Worm (Caenorhabditis elegans) whole organism, young adult: ENCODE results near the gene F18E9.7.

ENCODE experiments used
- B0261.1 ChIP-seq: sonication (generic microtip); optimal IDR thresholded peaks from 2 replicates; lab custom pipeline; 2016; ENCODE audit warnings: mild to moderate bottlenecking, missing genetic modification characterization, moderate library complexity, missing compliant biosample characterization
- F10E7.11 ChIP-seq: sonication (generic microtip); optimal IDR thresholded peaks from 2 replicates; lab custom pipeline; 2017; ENCODE audit warnings: mild to moderate bottlenecking, missing genetic modification characterization, moderate library complexity, missing compliant biosample characterization
- F52B5.7 ChIP-seq: sonication (generic microtip); optimal IDR thresholded peaks from 2 replicates; lab custom pipeline; 2016; ENCODE audit warnings: mild to moderate bottlenecking, missing genetic modification characterization, missing compliant biosample characterization
- F57C9.4 ChIP-seq: sonication (generic microtip); optimal IDR thresholded peaks from 2 replicates; lab custom pipeline; 2017; ENCODE audit warnings: mild to moderate bottlenecking, missing genetic modification characterization, missing compliant biosample characterization
- attf-5 ChIP-seq: fragments of 200-800 bp; sonication (Bioruptor generic); optimal IDR thresholded peaks from 2 replicates; lab custom pipeline; 2018; ENCODE audit warnings: mild to moderate bottlenecking, missing genetic modification characterization, missing compliant biosample characterization
- cebp-1 ChIP-seq, 2 experiments: fragments of 200-800 bp in 1 of 2; sonication (Bioruptor generic) in 1 of 2; sonication (generic microtip) in 1 of 2; IDR thresholded peaks in 1 of 2; optimal IDR thresholded peaks in 1 of 2; 2 replicates each; pipeline versions ENCODE4 v1.3.6 to Lab custom; 2017 to 2022; ENCODE audit warnings: missing compliant biosample characterization in 2 of 2, missing genetic modification characterization in 2 of 2, mild to moderate bottlenecking in 1 of 2, missing genetic modification reagents in 1 of 2, moderate library complexity in 1 of 2
- ceh-27 ChIP-seq: fragments of 200-800 bp; sonication (Bioruptor generic); optimal IDR thresholded peaks from 2 replicates; lab custom pipeline; 2018; ENCODE audit warnings: mild to moderate bottlenecking, missing genetic modification characterization, moderate library complexity, missing compliant biosample characterization
- chd-7 ChIP-seq: sonication (generic microtip); optimal IDR thresholded peaks from 2 replicates; lab custom pipeline; 2016; ENCODE audit warnings: mild to moderate bottlenecking, missing genetic modification characterization, moderate library complexity, missing compliant biosample characterization
- die-1 ChIP-seq: sonication (generic microtip); optimal IDR thresholded peaks from 2 replicates; lab custom pipeline; 2016; ENCODE audit warnings: missing genotype, mild to moderate bottlenecking, missing genetic modification characterization, missing compliant biosample characterization
- dox-1 ChIP-seq: fragments of 200-800 bp; sonication (Bioruptor generic); IDR thresholded peaks from 2 replicates; pipeline ENCODE4 v1.3.6; 2022; ENCODE audit warnings: missing genetic modification reagents, missing genetic modification characterization, missing compliant biosample characterization
- efl-1 ChIP-seq: fragments of 150-350 bp; optimal IDR thresholded peaks from 2 replicates; lab custom pipeline; 2014; ENCODE audit warnings: missing biosample characterization, missing genetic modification reagents, missing genetic modification characterization
- egl-18 ChIP-seq: fragments of 200-800 bp; sonication (Bioruptor generic); IDR thresholded peaks from 2 replicates; pipeline ENCODE4 v1.3.6; 2022; ENCODE audit warnings: missing genetic modification reagents, missing genetic modification characterization, missing compliant biosample characterization
- egrh-3 ChIP-seq: fragments of 200-800 bp; sonication (Bioruptor generic); IDR thresholded peaks from 2 replicates; pipeline ENCODE4 v1.3.6; 2022; ENCODE audit warnings: missing genetic modification reagents, missing genetic modification characterization, missing compliant biosample characterization
- fkh-3 ChIP-seq: sonication (generic microtip); optimal IDR thresholded peaks from 2 replicates; lab custom pipeline; 2016; ENCODE audit warnings: mild to moderate bottlenecking, missing genetic modification characterization, missing compliant biosample characterization
- him-1 ChIP-seq: sonication (generic microtip); optimal IDR thresholded peaks from 2 replicates; lab custom pipeline; 2016; ENCODE audit warnings: missing genotype, missing genetic modification reagents, missing genetic modification characterization, missing compliant biosample characterization
- hlh-12 ChIP-seq: sonication (generic microtip); optimal IDR thresholded peaks from 2 replicates; lab custom pipeline; 2016; ENCODE audit warnings: missing genetic modification characterization, missing compliant biosample characterization
- hmg-20 ChIP-seq: fragments of 200-800 bp; sonication (Bioruptor generic); IDR thresholded peaks from 2 replicates; pipeline ENCODE4 v1.3.6; 2022; ENCODE audit warnings: missing genetic modification reagents, missing genetic modification characterization, missing compliant biosample characterization
- hsf-1 ChIP-seq: fragments of 200-800 bp; sonication (Bioruptor generic); IDR thresholded peaks from 2 replicates; pipeline ENCODE4 v1.3.6; 2022; ENCODE audit warnings: missing genetic modification reagents, missing genetic modification characterization, missing compliant biosample characterization
- lin-40 ChIP-seq: sonication (generic microtip); optimal IDR thresholded peaks from 2 replicates; lab custom pipeline; 2016; ENCODE audit warnings: missing genetic modification characterization, mild to moderate bottlenecking, missing compliant biosample characterization, missing genotype, missing genetic modification reagents
- madf-3 ChIP-seq: fragments of 200-800 bp; sonication (Bioruptor generic); IDR thresholded peaks from 2 replicates; pipeline ENCODE4 v1.3.6; 2022; ENCODE audit warnings: missing genetic modification reagents, missing genetic modification characterization, missing compliant biosample characterization
- madf-6 ChIP-seq: fragments of 200-800 bp; sonication (Bioruptor generic); IDR thresholded peaks from 2 replicates; pipeline ENCODE4 v1.3.6; 2022; ENCODE audit warnings: missing genetic modification reagents, missing genetic modification characterization, missing compliant biosample characterization
- madf-8 ChIP-seq: fragments of 200-800 bp; sonication (Bioruptor generic); conservative IDR thresholded peaks from 2 replicates; pipeline ENCODE4 v1.3.6; 2022; ENCODE audit warnings: missing genetic modification reagents, missing genetic modification characterization, missing compliant biosample characterization
- nfya-2 ChIP-seq: fragments of 200-800 bp; sonication (Bioruptor generic); IDR thresholded peaks from 2 replicates; pipeline ENCODE4 v1.3.6; 2022; ENCODE audit warnings: missing genetic modification reagents, missing genetic modification characterization, missing compliant biosample characterization
- nhr-120 ChIP-seq: fragments of 200-800 bp; sonication (Bioruptor generic); IDR thresholded peaks from 2 replicates; pipeline ENCODE4 v1.3.6; 2022; ENCODE audit warnings: missing genetic modification characterization, missing compliant biosample characterization
- nhr-27 ChIP-seq: fragments of 200-800 bp; sonication (Bioruptor generic); optimal IDR thresholded peaks from 2 replicates; lab custom pipeline; 2018; ENCODE audit warnings: mild to moderate bottlenecking, missing genetic modification characterization, moderate library complexity, missing compliant biosample characterization
- rpc-1 ChIP-seq, 2 experiments: fragments of 150-350 bp in 1 of 2; sonication (generic microtip) in 1 of 2; optimal IDR thresholded peaks; 2 replicates each; lab custom pipeline; 2014 to 2018; ENCODE audit warnings: missing biosample characterization in 1 of 2, missing genetic modification characterization in 1 of 2, missing genetic modification reagents in 1 of 2, missing genotype in 1 of 2
- snpc-1.1 ChIP-seq: sonication (generic microtip); optimal IDR thresholded peaks from 2 replicates; lab custom pipeline; 2017; ENCODE audit warnings: missing genetic modification characterization, mild to moderate bottlenecking, missing compliant biosample characterization, antibody characterized with exemption, moderate library complexity, missing genotype, missing genetic modification reagents; ENCODE audit not compliant: insufficient read depth
- tbp1 ChIP-seq: fragments of 200-800 bp; sonication (Bioruptor generic); optimal IDR thresholded peaks from 2 replicates; lab custom pipeline; 2018; ENCODE audit warnings: mild to moderate bottlenecking, missing genetic modification characterization, missing compliant biosample characterization
- zfh-2 ChIP-seq: fragments of 200-800 bp; sonication (Bioruptor generic); conservative IDR thresholded peaks from 2 replicates; pipeline ENCODE4 v1.3.6; 2022; ENCODE audit warnings: missing genetic modification reagents, missing genetic modification characterization, missing compliant biosample characterization
- ztf-18 ChIP-seq: sonication (generic microtip); optimal IDR thresholded peaks from 2 replicates; lab custom pipeline; 2016; ENCODE audit warnings: missing genotype, mild to moderate bottlenecking, missing genetic modification characterization, missing compliant biosample characterization
- ztf-3 ChIP-seq: fragments of 200-800 bp; sonication (Bioruptor generic); optimal IDR thresholded peaks from 2 replicates; lab custom pipeline; 2018; ENCODE audit warnings: mild to moderate bottlenecking, missing genetic modification characterization, missing compliant biosample characterization

Gene F18E9.7

ce11 chrX:8582767-8583360, 14.7 kb downstream of the F18E9.7 start:
- TF ChIP-seq F57C9.4 (tag; lab: Kevin White, UChicago), result no peak
- TF ChIP-seq nhr-27, result no peak
- TF ChIP-seq, all 124 proteins: peak for 0

DNA sequence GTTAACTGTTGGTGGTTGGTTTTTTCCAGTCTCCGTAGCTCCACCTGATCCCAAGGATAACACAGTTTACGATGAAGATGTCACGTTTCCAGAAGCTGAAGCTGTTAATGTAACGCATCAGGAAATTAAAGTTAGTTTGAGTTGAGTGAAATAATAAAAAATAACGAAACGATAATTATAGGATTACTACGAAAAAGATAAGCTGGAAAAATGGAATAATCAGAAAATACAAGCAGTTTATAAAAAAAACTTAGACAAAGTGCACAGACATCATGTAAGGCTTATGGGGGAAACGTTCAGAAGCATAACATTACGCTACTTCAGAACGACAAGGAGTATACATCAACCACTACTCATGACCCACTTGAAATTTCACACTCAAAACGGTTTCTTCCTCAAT, 16.1 kb downstream of the F18E9.7 start, which contains the start of gene F18E9.8:
TSS of gene F18E9.8 (minus strand) at position 101 of the 400 bp plus-strand sequence.
- TF ChIP-seq chd-7, result no peak
- no peak for TF ChIP-seq zfh-2 (GFP tag; lab: Robert Waterston, UW)
- no peak for TF ChIP-seq attf-5 (GFP tag; lab: Kevin White, UChicago)
- TF ChIP-seq snpc-1.1 (tag; lab: Kevin White, UChicago), result no peak
- no peak for TF ChIP-seq lin-40 (tag; lab: Kevin White, UChicago)
- TF ChIP-seq egrh-3, result no peak
- no peak for TF ChIP-seq dox-1 (GFP tag; lab: Robert Waterston, UW)
- no peak for TF ChIP-seq madf-6 (GFP tag; lab: Robert Waterston, UW)
- TF ChIP-seq efl-1 (GFP tag; lab: Kevin White, UChicago), result no peak

ce11 chrX:8580217-8580616, 17.3 kb downstream of the F18E9.7 start, which contains the start of gene F18E9.4:
Gene F18E9.4 (plus strand): TSS chrX:8580517.
- TF ChIP-seq fkh-3 (tag; lab: Kevin White, UChicago), result no peak
- no peak for TF ChIP-seq hlh-12 (tag; lab: Kevin White, UChicago)
- no peak for TF ChIP-seq ztf-3 (GFP tag; lab: Kevin White, UChicago)
- TF ChIP-seq efl-1 (GFP tag; lab: Kevin White, UChicago), result no peak
- no peak for TF ChIP-seq die-1 (tag; lab: Kevin White, UChicago)
- no peak for TF ChIP-seq cebp-1 (GFP tag; IDR thresholded peaks at IDR 0.05; lab: Robert Waterston, UW)
- no peak for TF ChIP-seq cebp-1 (tag; optimal IDR thresholded peaks at IDR 0.05; lab: Kevin White, UChicago)
- no peak for TF ChIP-seq chd-7
- no peak for TF ChIP-seq ceh-27 (GFP tag; lab: Kevin White, UChicago)
- TF ChIP-seq nhr-120, result no peak
- TF ChIP-seq egl-18 (GFP tag; lab: Robert Waterston, UW), result no peak
- TF ChIP-seq F52B5.7, result no peak
- no peak for TF ChIP-seq madf-8 (GFP tag; lab: Robert Waterston, UW)
- TF ChIP-seq F10E7.11 (tag; lab: Kevin White, UChicago), result no peak
- no peak for TF ChIP-seq hsf-1 (GFP tag; lab: Robert Waterston, UW)
- TF ChIP-seq nfya-2 (GFP tag; lab: Robert Waterston, UW), result no peak
- TF ChIP-seq madf-3 (GFP tag; lab: Robert Waterston, UW), result no peak
- TF ChIP-seq hmg-20 (GFP tag; lab: Robert Waterston, UW), result no peak
- no peak for TF ChIP-seq him-1 (tag; lab: Kevin White, UChicago)
- no peak for TF ChIP-seq ztf-18

DNA sequence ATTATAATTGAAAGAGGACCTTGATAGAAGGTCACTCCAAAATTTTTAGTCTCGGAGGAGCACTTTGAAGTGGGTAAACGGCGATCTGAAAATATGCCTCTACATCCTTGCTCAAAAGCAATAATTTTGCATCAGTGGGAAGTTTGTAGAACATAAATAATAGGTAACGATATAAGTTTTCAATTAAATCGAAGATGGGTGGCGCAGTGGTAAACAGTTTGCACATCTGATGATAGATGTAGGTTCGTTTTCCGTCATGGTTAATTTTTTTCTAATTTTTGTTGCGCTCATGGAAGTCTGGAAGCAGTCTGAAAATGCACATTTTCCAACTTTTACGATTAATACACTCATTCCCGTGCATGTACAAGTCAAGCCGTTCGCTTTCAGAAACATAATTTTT, 19.7 kb downstream of the F18E9.7 start:
- peak; percentile 56 for TF ChIP-seq B0261.1 (tag; lab: Kevin White, UChicago)
- TF ChIP-seq tbp1, result peak; percentile 82
- TF ChIP-seq rpc-1 (optimal IDR thresholded peaks at IDR 0.05; lab: Kevin White, UChicago), result peak; percentile 45
- peak; percentile 69 for TF ChIP-seq rpc-1 (tag; optimal IDR thresholded peaks at IDR 0.05; lab: Kevin White, UChicago)
- peak; percentile 7 for TF ChIP-seq die-1 (tag; lab: Kevin White, UChicago)
